Fruit fly (Drosophila melanogaster): ENCODE measurements around the gene CG13101.

Gene CG13101

DNA sequence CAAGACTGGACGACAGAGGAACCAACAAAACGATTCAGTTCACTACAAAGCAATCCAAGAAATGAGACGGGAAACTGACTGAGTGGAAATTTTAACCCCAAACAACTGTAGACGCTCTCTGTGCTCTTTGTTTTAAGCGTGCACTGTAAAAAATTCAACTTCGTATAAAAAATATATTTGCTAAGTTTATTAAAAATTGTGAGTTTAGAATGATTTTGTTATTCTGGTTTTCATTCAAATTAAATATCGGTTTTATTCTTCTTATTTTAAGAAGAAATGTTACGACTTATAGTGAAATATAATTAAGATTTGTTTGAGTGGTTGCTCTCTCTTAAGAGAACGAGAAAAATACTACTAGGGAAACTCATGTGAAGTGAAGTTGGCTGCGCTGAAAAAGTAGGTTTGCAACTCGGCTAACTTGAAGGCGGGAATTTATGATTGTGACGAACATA is 26.6 kb downstream of the CG13101 start (continued):
- peak; percentile 93 for TF ChIP-seq al (GFP tag; IDR thresholded peaks at IDR 0.05)
- TF ChIP-seq CG5953 (GFP tag; IDR thresholded peaks at IDR 0.05): peak; percentile 97
- TF ChIP-seq dan (GFP tag; IDR thresholded peaks at IDR 0.05): no peak
- peak; percentile 98 for TF ChIP-seq CG11695 (GFP tag; IDR thresholded peaks at IDR 0.05)
- TF ChIP-seq C15 (GFP tag; IDR thresholded peaks at IDR 0.05): peak; percentile 91
- peak; percentile 83 for TF ChIP-seq fd3F (GFP tag; optimal IDR thresholded peaks at IDR 0.05)
- TF ChIP-seq Camta (GFP tag; optimal IDR thresholded peaks at IDR 0.05): peak; percentile 98
- peak; percentile 69 for TF ChIP-seq mirr (GFP tag; optimal IDR thresholded peaks at IDR 0.05)
- no peak for TF ChIP-seq mld (GFP tag; IDR thresholded peaks at IDR 0.05; ENCODE audit: partially characterized antibody)
- TF ChIP-seq bcd (GFP tag; optimal IDR thresholded peaks at IDR 0.05): peak; percentile 90
- TF ChIP-seq sna (GFP tag; IDR thresholded peaks at IDR 0.05; ENCODE audit: partially characterized antibody): peak; percentile 18; the same call in 1 of the 2 replicates
- TF ChIP-seq Dbx (GFP tag; IDR thresholded peaks at IDR 0.05): peak; percentile 98
- TF ChIP-seq luna (GFP tag; optimal IDR thresholded peaks at IDR 0.05): peak; percentile 82
- peak; percentile 90 for TF ChIP-seq psq (GFP tag; optimal IDR thresholded peaks at IDR 0.05)
- peak; percentile 68 for TF ChIP-seq Fer2 (tag; optimal IDR thresholded peaks at IDR 0.05)
- TF ChIP-seq fd64A (GFP tag; optimal IDR thresholded peaks at IDR 0.05): peak; percentile 42
- peak; percentile 83 for TF ChIP-seq her (GFP tag; optimal IDR thresholded peaks at IDR 0.05)
- peak; percentile 78 for TF ChIP-seq CG33213 (GFP tag; optimal IDR thresholded peaks at IDR 0.05)
- TF ChIP-seq CG2129 (GFP tag; IDR thresholded peaks at IDR 0.05; ENCODE audit: partially characterized antibody): no peak
- peak; percentile 75 for TF ChIP-seq schlank (tag; optimal IDR thresholded peaks at IDR 0.05)
- TF ChIP-seq Dip2 (GFP tag; IDR thresholded peaks at IDR 0.05): 0 out of 2 replicates have a peak, but pooled peaks have one; percentile 22
- TF ChIP-seq Myb (GFP tag; optimal IDR thresholded peaks at IDR 0.05): peak; percentile 66
- peak; percentile 92 for TF ChIP-seq CG18619 (GFP tag; optimal IDR thresholded peaks at IDR 0.05)
- TF ChIP-seq CG15073 (GFP tag; optimal IDR thresholded peaks at IDR 0.05): peak; percentile 70
- TF ChIP-seq Trl (optimal IDR thresholded peaks at IDR 0.05): peak; percentile 84 to 97
- peak; percentile 97 for TF ChIP-seq Trl (GFP tag; optimal IDR thresholded peaks at IDR 0.05)
- TF ChIP-seq Hr51 (GFP tag; optimal IDR thresholded peaks at IDR 0.05): peak; percentile 90 to 98
- peak; percentile 83 for TF ChIP-seq HmgD (GFP tag; optimal IDR thresholded peaks at IDR 0.05)
- peak; percentile 98 for TF ChIP-seq gem (tag; optimal IDR thresholded peaks at IDR 0.05)
- peak; percentile 94 for TF ChIP-seq CG16815 (GFP tag; optimal IDR thresholded peaks at IDR 0.05)
- TF ChIP-seq yki (optimal IDR thresholded peaks at IDR 0.05): no peak
- TF ChIP-seq CG30020 (tag; optimal IDR thresholded peaks at IDR 0.05): peak; percentile 67
- TF ChIP-seq Bdp1 (GFP tag; optimal IDR thresholded peaks at IDR 0.05): peak; percentile 79
- TF ChIP-seq CG2678 (tag; optimal IDR thresholded peaks at IDR 0.05): peak; percentile 94
- TF ChIP-seq otp (GFP tag; IDR thresholded peaks at IDR 0.05): peak; percentile 97
- peak; percentile 80 for TF ChIP-seq cwo (GFP tag; optimal IDR thresholded peaks at IDR 0.05)
- TF ChIP-seq B-H1 (GFP tag; IDR thresholded peaks at IDR 0.05): peak; percentile 98
- peak; percentile 79 for TF ChIP-seq ERR (GFP tag; optimal IDR thresholded peaks at IDR 0.05)
- TF ChIP-seq Vsx1 (GFP tag; optimal IDR thresholded peaks at IDR 0.05): peak; percentile 83
- TF ChIP-seq HLH4C (GFP tag; IDR thresholded peaks at IDR 0.05; ENCODE audit: partially characterized antibody): no peak
- peak; percentile 95 for TF ChIP-seq slp2 (GFP tag; optimal IDR thresholded peaks at IDR 0.05)
- peak; percentile 82 for TF ChIP-seq Max (GFP tag; optimal IDR thresholded peaks at IDR 0.05)
- peak; percentile 3 for TF ChIP-seq CG15479 (GFP tag; optimal IDR thresholded peaks at IDR 0.05)
- 0 out of 4 replicates have a peak, but pooled peaks have one; percentile 19 for TF ChIP-seq Dll (GFP tag; IDR thresholded peaks at IDR 0.05; ENCODE audit: partially characterized antibody)
- peak; percentile 97 for TF ChIP-seq CG32532 (GFP tag; IDR thresholded peaks at IDR 0.05)
- peak; percentile 99 for TF ChIP-seq dmrt11E (tag; optimal IDR thresholded peaks at IDR 0.05)
- TF ChIP-seq NC2α (GFP tag; optimal IDR thresholded peaks at IDR 0.05): peak; percentile 77
- peak; percentile 97 for TF ChIP-seq esg (GFP tag; conservative IDR thresholded peaks at IDR 0.05)
- TF ChIP-seq CG2116 (GFP tag; optimal IDR thresholded peaks at IDR 0.05): peak; percentile 80
- TF ChIP-seq az2 (GFP tag; optimal IDR thresholded peaks at IDR 0.05): peak; percentile 98
- TF ChIP-seq tgo (GFP tag; IDR thresholded peaks at IDR 0.05): peak; percentile 98
